Worm (Caenorhabditis elegans) whole organism, L1 larva: ENCODE results near the gene M163.1.
"Not testable (repeated sequence)": the region's sequence is repeated elsewhere in the genome, so short reads cannot be mapped to it uniquely, and the experiment has no call there.

ENCODE experiments used
- C16A3.4 ChIP-seq: fragments of 150-350 bp; optimal IDR thresholded peaks from 2 replicates; lab custom pipeline; 2014; ENCODE audit warnings: missing biosample characterization, missing genetic modification characterization
- C34B4.2 ChIP-seq: sonication (generic microtip); optimal IDR thresholded peaks from 2 replicates; lab custom pipeline; 2017; ENCODE audit warnings: mild to moderate bottlenecking, missing genetic modification characterization, missing compliant biosample characterization
- F16B12.6 ChIP-seq: fragments of 150-350 bp; optimal IDR thresholded peaks from 2 replicates; lab custom pipeline; 2014; ENCODE audit warnings: missing biosample characterization, missing genetic modification characterization
- aly-2 ChIP-seq: fragments of 150-350 bp; optimal IDR thresholded peaks from 2 replicates; lab custom pipeline; 2014; ENCODE audit warnings: missing biosample characterization, missing genetic modification characterization
- ama-1 ChIP-seq: fragments of 150-350 bp; optimal IDR thresholded peaks from 2 replicates; lab custom pipeline; 2014
- ceh-63 ChIP-seq: fragments of 200-800 bp; sonication (Bioruptor generic); optimal IDR thresholded peaks from 2 replicates; lab custom pipeline; 2018; ENCODE audit warnings: mild to moderate bottlenecking, missing genetic modification characterization, missing compliant biosample characterization
- ceh-8 ChIP-seq: fragments of 200-800 bp; sonication (Bioruptor generic); optimal IDR thresholded peaks from 2 replicates; lab custom pipeline; 2018; ENCODE audit warnings: mild to moderate bottlenecking, missing genetic modification characterization, moderate library complexity, missing compliant biosample characterization
- ceh-88 ChIP-seq: fragments of 200-800 bp; sonication (Bioruptor generic); IDR thresholded peaks from 2 replicates; pipeline ENCODE4 v1.3.6; 2022; ENCODE audit warnings: missing genetic modification characterization, missing compliant biosample characterization
- ceh-90 ChIP-seq: sonication (generic microtip); optimal IDR thresholded peaks from 2 replicates; lab custom pipeline; 2016; ENCODE audit warnings: missing genetic modification characterization, missing compliant biosample characterization
- elt-2 ChIP-seq: sonication (generic microtip); optimal IDR thresholded peaks from 2 replicates; lab custom pipeline; 2016; ENCODE audit warnings: missing genetic modification characterization, mild to moderate bottlenecking, inconsistent platforms, missing compliant biosample characterization, missing genetic modification reagents
- elt-3 ChIP-seq, 6 experiments: fragments of 150-350 bp in 1 of 6; sonication (generic microtip); optimal IDR thresholded peaks; 2 replicates each; lab custom pipeline; 2017 to 2018; ENCODE audit warnings: missing biosample characterization in 6 of 6, missing genetic modification characterization in 6 of 6, inconsistent platforms in 1 of 6
- ets-5 ChIP-seq: fragments of 200-800 bp; sonication (Bioruptor generic); IDR thresholded peaks from 2 replicates; pipeline ENCODE4 v1.3.6; 2022; ENCODE audit warnings: missing genetic modification characterization, missing compliant biosample characterization
- fkh-4 ChIP-seq: sonication (generic microtip); optimal IDR thresholded peaks from 2 replicates; lab custom pipeline; 2016; ENCODE audit warnings: missing compliant biosample characterization, missing genetic modification characterization, borderline replicate concordance
- hlh-4 ChIP-seq: sonication (generic microtip); optimal IDR thresholded peaks from 2 replicates; lab custom pipeline; 2016; ENCODE audit warnings: mild to moderate bottlenecking, missing genetic modification characterization, missing compliant biosample characterization
- isw-1 ChIP-seq: fragments of 200-800 bp; sonication (Bioruptor generic); IDR thresholded peaks from 2 replicates; pipeline ENCODE4 v1.3.6; 2022; ENCODE audit warnings: missing genetic modification characterization, missing compliant biosample characterization
- lin-15B ChIP-seq: fragments of 150-350 bp; sonication (generic microtip); optimal IDR thresholded peaks from 3 replicates; lab custom pipeline; 2014; ENCODE audit warnings: missing biosample characterization, missing genetic modification characterization
- lir-3 ChIP-seq: sonication (generic microtip); optimal IDR thresholded peaks from 2 replicates; lab custom pipeline; 2016; ENCODE audit warnings: mild to moderate bottlenecking, missing genetic modification characterization, moderate library complexity, missing compliant biosample characterization; ENCODE audit not compliant: poor library complexity
- lsy-2 ChIP-seq, 2 experiments: fragments of 150-350 bp; optimal IDR thresholded peaks; 2 replicates each; lab custom pipeline; 2014; ENCODE audit warnings: missing biosample characterization in 2 of 2, missing genetic modification characterization in 2 of 2
- mab-9 ChIP-seq: fragments of 200-800 bp; sonication (Bioruptor generic); IDR thresholded peaks from 2 replicates; pipeline ENCODE4 v1.3.6; 2022; ENCODE audit warnings: missing genetic modification reagents, missing genetic modification characterization, missing compliant biosample characterization
- nhr-11 ChIP-seq: fragments of 150-350 bp; optimal IDR thresholded peaks from 2 replicates; lab custom pipeline; 2014; ENCODE audit warnings: missing biosample characterization, missing genetic modification characterization
- nhr-12 ChIP-seq: sonication (generic microtip); optimal IDR thresholded peaks from 2 replicates; lab custom pipeline; 2017; ENCODE audit warnings: missing biosample characterization, missing genetic modification characterization
- nhr-19 ChIP-seq: fragments of 200-800 bp; sonication (Bioruptor generic); conservative IDR thresholded peaks from 2 replicates; pipeline ENCODE4 v1.3.6; 2022; ENCODE audit warnings: missing genetic modification characterization, missing compliant biosample characterization
- nhr-237 ChIP-seq: fragments of 150-350 bp; optimal IDR thresholded peaks from 2 replicates; lab custom pipeline; 2014; ENCODE audit warnings: missing biosample characterization, missing genetic modification characterization
- nhr-47 ChIP-seq: sonication (generic microtip); optimal IDR thresholded peaks from 2 replicates; lab custom pipeline; 2016; ENCODE audit warnings: mild to moderate bottlenecking, missing genetic modification characterization, moderate library complexity, missing compliant biosample characterization
- nhr-76 ChIP-seq: sonication (generic microtip); optimal IDR thresholded peaks from 2 replicates; lab custom pipeline; 2017; ENCODE audit warnings: missing biosample characterization, missing genetic modification characterization
- nhr-77 ChIP-seq: fragments of 150-350 bp; optimal IDR thresholded peaks from 2 replicates; lab custom pipeline; 2014; ENCODE audit warnings: missing biosample characterization, missing genetic modification characterization
- pag-3 ChIP-seq: sonication (generic microtip); optimal IDR thresholded peaks from 2 replicates; lab custom pipeline; 2017; ENCODE audit warnings: missing genetic modification characterization, mild to moderate bottlenecking, missing compliant biosample characterization, antibody characterized with exemption, borderline replicate concordance; ENCODE audit not compliant: insufficient read depth
- pax-3 ChIP-seq: fragments of 200-800 bp; sonication (Bioruptor generic); optimal IDR thresholded peaks from 2 replicates; lab custom pipeline; 2018; ENCODE audit warnings: mild to moderate bottlenecking, missing genetic modification characterization, moderate library complexity, missing compliant biosample characterization
- pqm-1 ChIP-seq: sonication (generic microtip); optimal IDR thresholded peaks from 3 replicates; lab custom pipeline; 2017; ENCODE audit warnings: missing biosample characterization, missing genetic modification characterization
- rnt-1 ChIP-seq: sonication (generic microtip); optimal IDR thresholded peaks from 2 replicates; lab custom pipeline; 2016; ENCODE audit warnings: mild to moderate bottlenecking, missing genetic modification characterization, moderate library complexity, missing compliant biosample characterization
- skn-1 ChIP-seq: fragments of 150-350 bp; optimal IDR thresholded peaks from 2 replicates; lab custom pipeline; 2014; ENCODE audit warnings: missing biosample characterization, missing genetic modification characterization
- snpc-4 ChIP-seq: fragments of 150-350 bp; optimal IDR thresholded peaks from 2 replicates; lab custom pipeline; 2014; ENCODE audit warnings: missing biosample characterization, missing genetic modification characterization
- snu-23 ChIP-seq: sonication (generic microtip); optimal IDR thresholded peaks from 2 replicates; lab custom pipeline; 2016; ENCODE audit warnings: missing genetic modification characterization, missing compliant biosample characterization
- sox-4 ChIP-seq: sonication (generic microtip); optimal IDR thresholded peaks from 2 replicates; lab custom pipeline; 2016; ENCODE audit warnings: missing genetic modification characterization, missing compliant biosample characterization
- sptf-1 ChIP-seq: fragments of 150-350 bp; optimal IDR thresholded peaks from 2 replicates; lab custom pipeline; 2014; ENCODE audit warnings: missing biosample characterization, missing genetic modification characterization
- tbx-2 ChIP-seq: sonication (generic microtip); optimal IDR thresholded peaks from 2 replicates; lab custom pipeline; 2016; ENCODE audit warnings: missing genetic modification characterization, missing compliant biosample characterization
- tlp-1 ChIP-seq: fragments of 150-350 bp; optimal IDR thresholded peaks from 2 replicates; lab custom pipeline; 2014; ENCODE audit warnings: missing biosample characterization, missing genetic modification characterization
- vab-15 ChIP-seq: sonication (generic microtip); optimal IDR thresholded peaks from 2 replicates; lab custom pipeline; 2017; ENCODE audit warnings: missing genotype, mild to moderate bottlenecking, missing genetic modification characterization, missing compliant biosample characterization

M163.1 gene

DNA sequence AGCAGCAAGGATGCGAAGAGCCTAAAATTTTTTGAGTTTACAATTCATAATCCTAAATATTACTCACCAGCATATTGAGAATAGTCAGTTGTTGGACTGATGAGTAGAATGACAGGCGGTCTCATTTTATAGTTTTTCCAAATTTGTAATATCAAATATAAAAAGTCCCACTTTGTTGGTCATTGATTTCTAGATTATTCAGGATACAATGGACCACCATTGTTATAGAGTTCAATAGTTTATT, 21.4 kb upstream of the M163.1 start, which contains the start of gene nspc-17:
Gene nspc-17, minus strand, starts transcription at position 101 of the 244 bp plus-strand sequence.
- not testable (repeated sequence) for TF ChIP-seq nhr-77 (tag; lab: Kevin White, UChicago); pag-3 (tag; lab: Kevin White, UChicago); ceh-88 (GFP tag; lab: Robert Waterston, UW)

DNA sequence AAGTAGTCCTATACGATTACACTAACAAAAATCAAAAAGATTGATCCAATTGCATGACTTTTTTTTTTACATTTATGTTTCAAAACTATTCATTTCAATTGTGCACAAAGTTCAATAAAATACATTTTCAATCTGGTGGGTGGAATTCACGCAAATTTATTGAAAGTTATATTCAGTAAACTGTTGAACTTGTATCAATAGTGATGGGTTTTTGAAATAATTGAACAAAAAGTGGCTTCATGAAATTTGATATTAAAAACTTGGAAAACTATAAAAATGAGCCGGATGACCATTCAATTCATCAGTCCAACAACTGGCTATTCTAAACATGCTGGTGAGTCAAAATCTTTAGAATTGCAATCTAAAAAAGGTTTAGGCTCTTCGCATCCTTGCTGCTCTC, 19.7 kb upstream of the M163.1 start, which contains the start of gene nspc-16:
Gene nspc-16, plus strand, starts transcription at position 301 of the 400 bp plus-strand sequence.
- no peak for TF ChIP-seq F16B12.6 (tag; lab: Kevin White, UChicago)
- no peak for TF ChIP-seq sptf-1
- no peak for TF ChIP-seq tlp-1 (tag; lab: Kevin White, UChicago)
- TF ChIP-seq nhr-11: no peak
- TF ChIP-seq pqm-1 (tag; lab: Kevin White, UChicago): no peak
- TF ChIP-seq lir-3: no peak
- TF ChIP-seq ceh-90: no peak
- no peak for TF ChIP-seq nhr-76 (tag; lab: Kevin White, UChicago)
- no peak for TF ChIP-seq tbx-2
- TF ChIP-seq ets-5 (GFP tag; lab: Robert Waterston, UW): no peak
- TF ChIP-seq isw-1 (GFP tag; lab: Robert Waterston, UW): no peak
- no peak for TF ChIP-seq ama-1 (lab: Kevin White, UChicago)
- TF ChIP-seq, all 84 proteins: peak for 0

DNA sequence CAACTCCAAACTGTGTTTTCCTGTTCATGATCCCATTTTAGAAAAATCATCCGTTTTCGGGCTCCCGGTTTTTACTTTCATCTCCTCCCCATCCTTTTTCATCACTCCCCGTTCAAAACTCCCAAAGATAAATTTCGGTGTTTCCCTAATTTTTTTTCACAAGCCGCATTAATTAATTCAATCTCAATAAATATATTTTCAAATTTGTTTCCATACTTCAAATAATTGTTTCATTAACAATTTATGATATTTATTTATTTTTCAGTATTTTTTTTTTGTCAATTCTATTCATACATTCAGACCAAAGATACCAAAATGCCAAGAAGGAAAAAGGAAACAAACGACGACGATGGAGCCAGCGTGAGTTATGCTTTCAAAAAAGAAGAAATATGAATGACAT, 16.8 kb upstream of the M163.1 start, which contains the start of gene D1025.1:
Gene D1025.1, plus strand, starts transcription at position 301 of the 400 bp plus-strand sequence.
- TF ChIP-seq fkh-4 (no peak), vab-15 (tag; lab: Kevin White, UChicago) (no peak), ceh-90 (no peak), elt-3 (tag; optimal IDR thresholded peaks at IDR 0.05; lab: Kevin White, UChicago) (no peak), snu-23 (GFP tag; lab: Kevin White, UChicago) (no peak), hlh-4 (tag; lab: Kevin White, UChicago) (no peak), nhr-47 (tag; lab: Kevin White, UChicago) (no peak), skn-1 (tag; lab: Kevin White, UChicago) (no peak), lin-15B (no peak), mab-9 (GFP tag; lab: Robert Waterston, UW) (no peak), nhr-77 (tag; lab: Kevin White, UChicago) (no peak), ceh-8 (no peak), lsy-2 (tag; optimal IDR thresholded peaks at IDR 0.05; lab: Kevin White, UChicago) (no peak)

DNA sequence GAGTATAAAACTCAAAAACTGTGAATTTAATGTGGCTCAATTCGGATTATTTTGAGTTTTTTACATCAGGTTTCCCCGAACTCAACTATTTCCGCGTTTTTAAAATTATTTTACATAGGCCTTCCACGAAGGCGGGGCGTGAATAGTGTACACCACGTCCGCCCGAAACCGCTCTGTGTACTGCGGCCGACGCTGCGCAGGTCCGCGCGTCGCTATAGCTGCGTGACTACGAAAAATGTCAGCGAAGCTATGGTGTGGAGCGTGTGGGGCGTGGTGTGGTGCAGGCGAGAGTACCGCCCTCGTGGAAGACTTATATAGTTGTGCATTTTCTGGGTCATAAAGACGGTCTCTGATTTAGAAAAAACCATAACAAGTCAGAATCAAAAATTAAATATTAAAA, 14.2 kb upstream of the M163.1 start:
- TF ChIP-seq sox-4 (tag; lab: Kevin White, UChicago) (no peak), snpc-4 (peak; percentile 12), pax-3 (no peak)
- TF ChIP-seq, all 84 proteins: peak for 1

DNA sequence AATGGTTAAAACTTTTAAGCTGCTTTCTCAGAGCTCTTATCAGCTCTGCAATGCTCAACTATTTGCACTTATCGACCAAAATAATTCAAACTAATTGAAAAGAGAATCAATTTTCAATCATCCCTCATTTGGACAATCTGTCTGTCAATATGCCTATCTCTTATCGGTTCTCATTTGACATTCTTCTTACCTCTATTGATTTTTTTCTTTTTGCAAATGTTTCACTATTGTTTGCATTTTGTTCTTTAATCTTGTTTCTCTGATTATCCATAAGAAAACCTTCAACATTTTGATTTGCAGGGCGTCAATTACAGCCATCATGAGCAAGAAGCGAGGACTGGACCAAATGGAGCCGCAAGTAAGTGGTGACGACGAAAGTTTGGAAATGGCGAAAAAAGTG, 12.9 kb upstream of the M163.1 start, which contains the start of gene D1025.10:
Gene D1025.10, plus strand, starts transcription at position 301 of the 400 bp plus-strand sequence.
- TF ChIP-seq pax-3 (no peak), rnt-1 (tag; lab: Kevin White, UChicago) (no peak), nhr-19 (GFP tag; lab: Robert Waterston, UW) (no peak), ceh-63 (GFP tag; lab: Kevin White, UChicago) (no peak), nhr-12 (tag; lab: Kevin White, UChicago) (no peak), elt-2 (tag; lab: Kevin White, UChicago) (no peak), aly-2 (tag; lab: Kevin White, UChicago) (no peak), vab-15 (tag; lab: Kevin White, UChicago) (no peak), C16A3.4 (no peak), fkh-4 (no peak), mab-9 (GFP tag; lab: Robert Waterston, UW) (no peak), tlp-1 (tag; lab: Kevin White, UChicago) (no peak), nhr-11 (no peak), snu-23 (GFP tag; lab: Kevin White, UChicago) (no peak), C34B4.2 (no peak), nhr-237 (tag; lab: Kevin White, UChicago) (no peak)
- TF ChIP-seq, all 84 proteins: peak for 0
